Fruit fly (Drosophila melanogaster) whole organism, embryonic: ENCODE measurements around the gene Pig1.

Experiments used
- B-H1 ChIP-seq: fragments of 200-800 bp; sonication (Bioruptor generic); IDR thresholded peaks from 3 replicates; pipeline ENCODE4 v1.3.6; 2022; ENCODE audit warnings: missing biosample characterization, missing genetic modification characterization
- CG10979 ChIP-seq: fragments of 200-800 bp; sonication (Bioruptor generic); optimal IDR thresholded peaks from 2 replicates; lab custom pipeline; 2018; ENCODE audit warnings: missing biosample characterization, mild to moderate bottlenecking, missing genetic modification characterization, moderate library complexity
- CG11696 ChIP-seq: fragments of 200-800 bp; sonication (Bioruptor generic); IDR thresholded peaks from 2 replicates; pipeline ENCODE4 v1.3.6; 2022; ENCODE audit warnings: missing biosample characterization, missing genetic modification characterization
- CG13287 ChIP-seq: fragments of 200-800 bp; sonication (Bioruptor generic); IDR thresholded peaks from 2 replicates; pipeline ENCODE4 v1.3.6; 2022; ENCODE audit warnings: missing biosample characterization, missing genetic modification characterization; ENCODE audit not compliant: partially characterized antibody
- CG14710 ChIP-seq: fragments of 200-800 bp; sonication (Bioruptor generic); optimal IDR thresholded peaks from 3 replicates; lab custom pipeline; 2019; ENCODE audit warnings: missing biosample characterization, mild to moderate bottlenecking, missing genetic modification characterization, moderate library complexity
- CG15073 ChIP-seq: fragments of 200-800 bp; sonication (Bioruptor generic); optimal IDR thresholded peaks from 2 replicates; lab custom pipeline; 2016; ENCODE audit warnings: missing biosample characterization, missing genetic modification characterization
- CG1603 ChIP-seq: fragments of 200-800 bp; sonication (Bioruptor generic); optimal IDR thresholded peaks from 2 replicates; lab custom pipeline; 2019; ENCODE audit warnings: missing biosample characterization, mild to moderate bottlenecking, missing genetic modification characterization, moderate library complexity
- CG17802 ChIP-seq: fragments of 200-800 bp; sonication (Bioruptor generic); optimal IDR thresholded peaks from 2 replicates; lab custom pipeline; 2018; ENCODE audit warnings: missing biosample characterization, mild to moderate bottlenecking, missing genetic modification characterization, moderate library complexity
- CG18476 ChIP-seq: fragments of 200-800 bp; sonication (Bioruptor generic); optimal IDR thresholded peaks from 2 replicates; lab custom pipeline; 2016; ENCODE audit warnings: missing biosample characterization, mild to moderate bottlenecking, missing genetic modification characterization
- CG2678 ChIP-seq: fragments of 200-800 bp; sonication (Bioruptor generic); optimal IDR thresholded peaks from 3 replicates; lab custom pipeline; 2019; ENCODE audit warnings: missing biosample characterization, mild to moderate bottlenecking, missing genetic modification characterization, moderate library complexity
- CG2712 ChIP-seq: fragments of 200-800 bp; optimal IDR thresholded peaks from 3 replicates; lab custom pipeline; 2019; ENCODE audit warnings: missing biosample characterization, mild to moderate bottlenecking, missing genetic modification characterization, moderate library complexity
- CG3847 ChIP-seq: fragments of 200-800 bp; sonication (Bioruptor generic); IDR thresholded peaks from 2 replicates; pipeline ENCODE4 v1.3.6; 2022; ENCODE audit warnings: missing biosample characterization, missing genetic modification characterization
- CG6791 ChIP-seq: fragments of 200-800 bp; sonication (Bioruptor generic); IDR thresholded peaks from 3 replicates; pipeline ENCODE4 v1.3.6; 2022; ENCODE audit warnings: missing biosample characterization, missing genetic modification characterization; ENCODE audit not compliant: partially characterized antibody
- CG7271 ChIP-seq: fragments of 200-800 bp; sonication (Bioruptor generic); optimal IDR thresholded peaks from 2 replicates; lab custom pipeline; 2018; ENCODE audit warnings: missing biosample characterization, mild to moderate bottlenecking, missing genetic modification characterization, moderate library complexity
- Chrac-16 ChIP-seq: fragments of 200-800 bp; sonication (Bioruptor generic); optimal IDR thresholded peaks from 3 replicates; lab custom pipeline; 2016; ENCODE audit warnings: missing biosample characterization, missing genetic modification characterization
- CoRest ChIP-seq: fragments of 200-800 bp; sonication (Bioruptor generic); optimal IDR thresholded peaks from 3 replicates; lab custom pipeline; 2018; ENCODE audit warnings: missing biosample characterization, mild to moderate bottlenecking, missing genetic modification characterization, moderate library complexity
- D19B ChIP-seq: fragments of 200-800 bp; sonication (Bioruptor generic); optimal IDR thresholded peaks from 2 replicates; lab custom pipeline; 2017; ENCODE audit warnings: missing biosample characterization, mild to moderate bottlenecking, missing genetic modification characterization
- Ets65A ChIP-seq: fragments of 200-800 bp; sonication (Bioruptor generic); peaks from one replicate; lab custom pipeline; 2016; ENCODE audit warnings: missing biosample characterization, missing genetic modification characterization
- HLH54F ChIP-seq: fragments of 200-800 bp; sonication (Bioruptor generic); optimal IDR thresholded peaks from 3 replicates; lab custom pipeline; 2016; ENCODE audit warnings: missing biosample characterization, missing genetic modification characterization
- Hr51 ChIP-seq, 2 experiments: fragments of 200-800 bp; sonication (Bioruptor generic); optimal IDR thresholded peaks; 2 replicates in 1 of 2; 3 replicates in 1 of 2; lab custom pipeline; 2016 to 2018; ENCODE audit warnings: missing biosample characterization in 2 of 2, missing genetic modification characterization in 2 of 2, mild to moderate bottlenecking in 1 of 2, moderate library complexity in 1 of 2
- Nf-YB ChIP-seq: fragments of 200-800 bp; sonication (Bioruptor generic); optimal IDR thresholded peaks from 3 replicates; lab custom pipeline; 2019; ENCODE audit warnings: missing biosample characterization, mild to moderate bottlenecking, missing genetic modification characterization, moderate library complexity
- Sox102F ChIP-seq: fragments of 200-800 bp; sonication (Bioruptor generic); optimal IDR thresholded peaks from 2 replicates; lab custom pipeline; 2018; ENCODE audit warnings: missing biosample characterization, mild to moderate bottlenecking, missing genetic modification characterization, moderate library complexity
- Xrp1 ChIP-seq: fragments of 200-800 bp; sonication (Bioruptor generic); IDR thresholded peaks from 2 replicates; pipeline ENCODE4 v1.3.6; 2022; ENCODE audit warnings: missing biosample characterization, missing genetic modification characterization
- bsh ChIP-seq, 2 experiments: fragments of 200-800 bp; sonication (Bioruptor generic); optimal IDR thresholded peaks; 2 replicates each; lab custom pipeline; 2017 to 2018; ENCODE audit warnings: mild to moderate bottlenecking in 2 of 2, missing biosample characterization in 2 of 2, missing genetic modification characterization in 2 of 2, moderate library complexity in 1 of 2
- chinmo ChIP-seq: fragments of 200-800 bp; sonication (Bioruptor generic); IDR thresholded peaks from 4 replicates; pipeline ENCODE4 v1.3.6; 2022; ENCODE audit warnings: missing biosample characterization, missing genetic modification characterization; ENCODE audit not compliant: partially characterized antibody
- chm ChIP-seq: fragments of 200-800 bp; sonication (Bioruptor generic); IDR thresholded peaks from 2 replicates; pipeline ENCODE4 v1.3.6; 2022; ENCODE audit warnings: missing biosample characterization, missing genetic modification characterization
- croc ChIP-seq: fragments of 200-800 bp; sonication (Bioruptor generic); conservative IDR thresholded peaks from 3 replicates; pipeline ENCODE4 v1.3.6; 2022; ENCODE audit warnings: missing biosample characterization, missing genetic modification characterization
- dpn ChIP-seq, 2 experiments: fragments of 200-800 bp; sonication (Bioruptor generic); optimal IDR thresholded peaks; 3 replicates each; lab custom pipeline; 2016; ENCODE audit warnings: missing biosample characterization in 2 of 2, missing genetic modification characterization in 2 of 2
- exex ChIP-seq: fragments of 200-800 bp; sonication (Bioruptor generic); optimal IDR thresholded peaks from 4 replicates; lab custom pipeline; 2018; ENCODE audit warnings: missing biosample characterization, mild to moderate bottlenecking, missing genetic modification characterization, moderate library complexity
- gem ChIP-seq: fragments of 200-800 bp; sonication (Bioruptor generic); optimal IDR thresholded peaks from 2 replicates; lab custom pipeline; 2019; ENCODE audit warnings: missing biosample characterization, mild to moderate bottlenecking, missing genetic modification characterization, moderate library complexity
- grn ChIP-seq: fragments of 200-800 bp; sonication (Bioruptor generic); optimal IDR thresholded peaks from 3 replicates; lab custom pipeline; 2017; ENCODE audit warnings: missing biosample characterization, missing genetic modification characterization
- gro ChIP-seq: fragments of 200-800 bp; sonication (Bioruptor generic); optimal IDR thresholded peaks from 2 replicates; lab custom pipeline; 2016; ENCODE audit warnings: missing biosample characterization, missing genetic modification characterization
- inv ChIP-seq: fragments of 200-800 bp; sonication (Bioruptor generic); IDR thresholded peaks from 2 replicates; pipeline ENCODE4 v1.3.6; 2022; ENCODE audit warnings: missing biosample characterization, missing genetic modification characterization; ENCODE audit not compliant: partially characterized antibody
- kah ChIP-seq: fragments of 200-800 bp; sonication (Bioruptor generic); optimal IDR thresholded peaks from 2 replicates; lab custom pipeline; 2018; ENCODE audit warnings: missing biosample characterization, mild to moderate bottlenecking, missing genetic modification characterization
- knrl ChIP-seq: fragments of 200-800 bp; sonication (Bioruptor generic); IDR thresholded peaks from 3 replicates; pipeline ENCODE4 v1.3.6; 2022; ENCODE audit warnings: missing biosample characterization, missing genetic modification characterization; ENCODE audit not compliant: partially characterized antibody
- lab ChIP-seq: fragments of 200-800 bp; sonication (Bioruptor generic); optimal IDR thresholded peaks from 3 replicates; lab custom pipeline; 2017; ENCODE audit warnings: missing biosample characterization, missing genetic modification characterization, mild to moderate bottlenecking, moderate library complexity, missing genetic modification reagents
- pan ChIP-seq, 4 experiments: fragments of >200 bp in 3 of 4; fragments of 200-800 bp in 1 of 4; sonication (Bioruptor generic) in 1 of 4; optimal IDR thresholded peaks in 3 of 4; IDR thresholded peaks in 1 of 4; 2 replicates each; pipeline versions ENCODE4 v1.3.6 to Lab custom; 2017 to 2022; ENCODE audit warnings: missing biosample characterization in 2 of 4, missing genetic modification characterization in 2 of 4, mixed read lengths in 1 of 4
- ranshi ChIP-seq: fragments of 200-800 bp; sonication (Bioruptor generic); IDR thresholded peaks from 2 replicates; pipeline ENCODE4 v1.3.6; 2022; ENCODE audit warnings: missing biosample characterization, missing genetic modification characterization
- schlank ChIP-seq: fragments of 200-800 bp; sonication (Bioruptor generic); optimal IDR thresholded peaks from 2 replicates; lab custom pipeline; 2018; ENCODE audit warnings: missing biosample characterization, mild to moderate bottlenecking, missing genetic modification characterization
- sens ChIP-seq: fragments of 200-800 bp; sonication (Bioruptor generic); peaks from one replicate; lab custom pipeline; 2016; ENCODE audit warnings: missing biosample characterization, missing genetic modification characterization
- sens-2 ChIP-seq: fragments of 200-800 bp; sonication (Bioruptor generic); IDR thresholded peaks from 2 replicates; pipeline ENCODE4 v1.3.6; 2022; ENCODE audit warnings: missing biosample characterization, missing genetic modification characterization
- slbo ChIP-seq: fragments of 200-800 bp; sonication (Bioruptor generic); IDR thresholded peaks from 2 replicates; pipeline ENCODE4 v1.3.6; 2022; ENCODE audit warnings: missing biosample characterization, missing genetic modification characterization
- sqz ChIP-seq: fragments of 200-800 bp; sonication (Bioruptor generic); optimal IDR thresholded peaks from 3 replicates; lab custom pipeline; 2018; ENCODE audit warnings: missing biosample characterization, mild to moderate bottlenecking, missing genetic modification characterization
- tio ChIP-seq: fragments of 200-800 bp; sonication (Bioruptor generic); optimal IDR thresholded peaks from 2 replicates; lab custom pipeline; 2017; ENCODE audit warnings: missing biosample characterization, missing genetic modification characterization, inconsistent platforms
- vnd ChIP-seq: fragments of 200-800 bp; sonication (Bioruptor generic); IDR thresholded peaks from 3 replicates; pipeline ENCODE4 v1.3.6; 2022; ENCODE audit warnings: missing biosample characterization, missing genetic modification characterization; ENCODE audit not compliant: partially characterized antibody
- yki ChIP-seq: fragments of >200 bp; optimal IDR thresholded peaks from 3 replicates; lab custom pipeline; 2018

Gene Pig1

dm6 chrX:3249189-3249588 is at the start of gene Pig1:
TSS of gene Pig1 (minus strand) at chrX:3249289.
- TF ChIP-seq sqz (GFP tag; lab: Kevin White, UChicago) (no peak), slbo (no peak), CG3847 (GFP tag; lab: Robert Waterston, UW) (no peak), schlank (no peak), vnd (GFP tag; lab: Robert Waterston, UW) (no peak), Xrp1 (GFP tag; lab: Robert Waterston, UW) (no peak), knrl (no peak), kah (no peak), B-H1 (GFP tag; lab: Robert Waterston, UW) (no peak), D19B (GFP tag; lab: Kevin White, UChicago) (no peak), CG2712 (tag; lab: Kevin White, UChicago) (no peak), CG10979 (no peak), CoRest (tag; lab: Kevin White, UChicago) (no peak), yki (lab: Kevin White, UChicago) (no peak), Chrac-16 (no peak), grn (no peak), CG13287 (GFP tag; lab: Robert Waterston, UW) (no peak), CG11696 (GFP tag; lab: Robert Waterston, UW) (no peak)

- peak; percentile 85 for TF ChIP-seq sens (GFP tag; lab: Kevin White, UChicago)
- no peak for TF ChIP-seq pan (optimal IDR thresholded peaks at IDR 0.05; lab: Kevin White, UChicago)
- peak in 1 of 2 experiments; percentile 20 for TF ChIP-seq pan (GFP tag; optimal IDR thresholded peaks at IDR 0.05 in 1 of 2, IDR thresholded peaks at IDR 0.05 in 1 of 2)
- TF ChIP-seq CG2678: no peak
- no peak for TF ChIP-seq croc (GFP tag; lab: Robert Waterston, UW)
- TF ChIP-seq slbo: peak; percentile 31
- peak; percentile 7 for TF ChIP-seq CoRest (tag; lab: Kevin White, UChicago)
- TF ChIP-seq inv (GFP tag; lab: Robert Waterston, UW): no peak
- TF ChIP-seq CG1603: peak; percentile 21
- TF ChIP-seq Chrac-16: peak; percentile 4
- peak; percentile 37 for TF ChIP-seq lab (GFP tag; lab: Kevin White, UChicago)
- TF ChIP-seq chm (GFP tag; lab: Robert Waterston, UW): no peak
- no peak for TF ChIP-seq HLH54F (GFP tag; lab: Kevin White, UChicago)
- no peak for TF ChIP-seq CG18476 (GFP tag; lab: Kevin White, UChicago)
- peak in 1 of 2 experiments; percentile 27 for TF ChIP-seq dpn (GFP tag; optimal IDR thresholded peaks at IDR 0.05; lab: Kevin White, UChicago)
- TF ChIP-seq exex (tag; lab: Kevin White, UChicago): peak; percentile 80
- peak; percentile 30 for TF ChIP-seq Sox102F
- TF ChIP-seq gro (GFP tag; lab: Kevin White, UChicago): no peak
- TF ChIP-seq CG14710 (tag; lab: Kevin White, UChicago): no peak
- TF ChIP-seq ranshi (GFP tag; lab: Robert Waterston, UW): 0 out of 2 replicates have a peak, but pooled peaks have one; percentile 4
- TF ChIP-seq B-H1 (GFP tag; lab: Robert Waterston, UW): no peak
- no peak for TF ChIP-seq Nf-YB (GFP tag; lab: Kevin White, UChicago)
- TF ChIP-seq CG15073 (GFP tag; lab: Kevin White, UChicago): peak; percentile 25
- no peak for TF ChIP-seq yki (lab: Kevin White, UChicago)
- no peak for TF ChIP-seq sens-2 (GFP tag; lab: Robert Waterston, UW)
- TF ChIP-seq chinmo (GFP tag; lab: Robert Waterston, UW): 0 out of 4 replicates have a peak, but pooled peaks have one; percentile 17
- peak; percentile 64 for TF ChIP-seq Ets65A (GFP tag; lab: Kevin White, UChicago)
- TF ChIP-seq CG6791 (GFP tag; lab: Robert Waterston, UW): no peak
- no peak for TF ChIP-seq CG7271 (tag; lab: Kevin White, UChicago)
- peak; percentile 27 for TF ChIP-seq tio (GFP tag; lab: Kevin White, UChicago)
- TF ChIP-seq bsh (GFP tag; optimal IDR thresholded peaks at IDR 0.05; lab: Kevin White, UChicago): peak in 1 of 2 experiments; percentile 16
- TF ChIP-seq CG17802 (tag; lab: Kevin White, UChicago): no peak
- peak in 1 of 2 experiments; percentile 8 for TF ChIP-seq Hr51 (GFP tag; optimal IDR thresholded peaks at IDR 0.05; lab: Kevin White, UChicago)
- peak; percentile 40 for TF ChIP-seq gem (tag; lab: Kevin White, UChicago)
Observed at dm6 chrX:3297444-3298300, 48.6 kb upstream of the Pig1 start.
